Worm (Caenorhabditis elegans) whole organism, L1 larva: ENCODE results near the gene oac-5.
"Not testable (repeated sequence)": the region's sequence is repeated elsewhere in the genome, so short reads cannot be mapped to it uniquely, and the experiment has no call there.

Experiments used
- efl-1 ChIP-seq, 4 experiments: fragments of 150-350 bp; optimal IDR thresholded peaks in 3 of 4; peaks in 1 of 4; 1 replicate in 1 of 4; 2 replicates in 3 of 4; lab custom pipeline; 2014; ENCODE audit warnings: missing biosample characterization in 2 of 4, missing genetic modification characterization in 2 of 4, missing genetic modification reagents in 2 of 4
- elt-2 ChIP-seq: sonication (generic microtip); optimal IDR thresholded peaks from 2 replicates; lab custom pipeline; 2016; ENCODE audit warnings: missing genetic modification characterization, mild to moderate bottlenecking, inconsistent platforms, missing compliant biosample characterization, missing genetic modification reagents
- grh-1 ChIP-seq: fragments of 200-800 bp; sonication (Bioruptor generic); IDR thresholded peaks from 2 replicates; pipeline ENCODE4 v1.3.6; 2022; ENCODE audit warnings: missing genetic modification reagents, missing genetic modification characterization, missing compliant biosample characterization
- lin-14 ChIP-seq: fragments of 200-800 bp; sonication (Bioruptor generic); optimal IDR thresholded peaks from 2 replicates; lab custom pipeline; 2018; ENCODE audit warnings: mild to moderate bottlenecking, missing genetic modification characterization, moderate library complexity, missing compliant biosample characterization
- lin-35 ChIP-seq, 2 experiments: fragments of 150-350 bp; optimal IDR thresholded peaks; 2 replicates each; lab custom pipeline; 2014; ENCODE audit warnings: missing biosample characterization in 2 of 2, missing genetic modification characterization in 2 of 2, missing genetic modification reagents in 2 of 2
- nhr-20 ChIP-seq: sonication (generic microtip); optimal IDR thresholded peaks from 2 replicates; lab custom pipeline; 2016; ENCODE audit warnings: mild to moderate bottlenecking, missing genetic modification characterization, missing compliant biosample characterization
- nhr-85 ChIP-seq: sonication (generic microtip); peaks from one replicate; lab custom pipeline; 2016; ENCODE audit warnings: missing genetic modification characterization, inconsistent platforms, missing compliant biosample characterization
- nhr-90 ChIP-seq: sonication (generic microtip); optimal IDR thresholded peaks from 2 replicates; lab custom pipeline; 2016; ENCODE audit warnings: mild to moderate bottlenecking, missing genetic modification characterization, missing compliant biosample characterization; ENCODE audit not compliant: poor library complexity
- snpc-4 ChIP-seq: fragments of 150-350 bp; optimal IDR thresholded peaks from 2 replicates; lab custom pipeline; 2014; ENCODE audit warnings: missing biosample characterization, missing genetic modification characterization
- sptf-1 ChIP-seq: fragments of 150-350 bp; optimal IDR thresholded peaks from 2 replicates; lab custom pipeline; 2014; ENCODE audit warnings: missing biosample characterization, missing genetic modification characterization
- zip-4 ChIP-seq: fragments of 200-800 bp; sonication (Bioruptor generic); optimal IDR thresholded peaks from 2 replicates; lab custom pipeline; 2018; ENCODE audit warnings: mild to moderate bottlenecking, missing genetic modification characterization, moderate library complexity, missing compliant biosample characterization

Gene oac-5

ce11 chrV:16338287-16339092 is 46.0 kb downstream of the oac-5 start, which contains the start of gene slc-9B.2:
slc-9B.2 (plus strand) TSS chrV:16339042.
- TF ChIP-seq nhr-85 (tag; lab: Kevin White, UChicago): peak; percentile 4
- 0 out of 2 replicates have a peak, but pooled peaks have one; percentile 20 for TF ChIP-seq grh-1 (GFP tag; lab: Robert Waterston, UW)
- TF ChIP-seq efl-1 (optimal IDR thresholded peaks at IDR 0.05; lab: Kevin White, UChicago): peak in 1 of 2 experiments; percentile 7
- not testable (repeated sequence) for TF ChIP-seq efl-1 (GFP tag; optimal IDR thresholded peaks at IDR 0.05 in 1 of 2; lab: Kevin White, UChicago)
- TF ChIP-seq nhr-90: peak; percentile 37

- not testable (repeated sequence) for TF ChIP-seq efl-1 (optimal IDR thresholded peaks at IDR 0.05; lab: Kevin White, UChicago)
- TF ChIP-seq efl-1 (GFP tag; optimal IDR thresholded peaks at IDR 0.05 in 1 of 2; lab: Kevin White, UChicago): peak in 1 of 2 experiments; percentile 7
- peak; percentile 47 for TF ChIP-seq snpc-4
These were observed 49.2 kb downstream of the oac-5 start for ce11 chrV:16341497-16342257.

DNA sequence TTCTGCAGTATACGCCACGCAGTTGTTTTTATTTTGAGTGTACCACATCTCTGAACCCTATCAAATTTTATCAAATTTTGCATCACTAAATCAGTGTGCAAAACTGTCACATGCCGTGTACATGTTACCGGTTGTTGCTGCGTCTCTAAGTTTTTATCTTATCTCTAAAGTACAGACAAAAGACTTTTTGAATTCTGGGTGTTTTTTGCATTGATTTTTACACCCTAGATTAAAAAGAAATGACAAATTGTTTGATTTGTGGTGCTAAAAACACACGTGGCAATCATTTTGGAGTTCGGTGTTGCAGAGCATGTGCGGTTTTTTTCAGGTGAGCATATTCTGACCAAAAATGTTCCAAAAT is 49.7 kb downstream of the oac-5 start, which contains the start of gene nhr-193:
Gene nhr-193 (plus strand): TSS at position 51 of the 361 bp plus-strand sequence.
- peak; percentile 48 for TF ChIP-seq elt-2
- TF ChIP-seq nhr-20 (tag; lab: Kevin White, UChicago): peak; percentile 40
- no peak for TF ChIP-seq zip-4 (GFP tag; lab: Kevin White, UChicago)
- no peak for TF ChIP-seq lin-14 (GFP tag; lab: Kevin White, UChicago)
- TF ChIP-seq sptf-1 (tag; lab: Kevin White, UChicago): no peak
- peak in 1 of 2 experiments; percentile 37 for TF ChIP-seq lin-35 (GFP tag; optimal IDR thresholded peaks at IDR 0.05; lab: Kevin White, UChicago)
- TF ChIP-seq, all 84 proteins: peak for 3
